Worm (Caenorhabditis elegans): ENCODE data around the gene sqv-7.

sqv-7 gene

ce11 chrII:7057860-7058259 lies 45.4 kb upstream of the sqv-7 start, which contains the start of gene cth-2:
Gene cth-2 (minus strand): TSS chrII:7057960.
- no peak for TF ChIP-seq fkh-6 (tag; optimal IDR thresholded peaks at IDR 0.05)
- TF ChIP-seq ets-4 (tag; optimal IDR thresholded peaks at IDR 0.05): no peak
- no peak for TF ChIP-seq ceh-30 (tag; optimal IDR thresholded peaks at IDR 0.05)
- TF ChIP-seq F13H6.1 (tag; optimal IDR thresholded peaks at IDR 0.05): no peak

- TF ChIP-seq ceh-14 (tag; optimal IDR thresholded peaks at IDR 0.05) (no peak), unc-42 (tag; optimal IDR thresholded peaks at IDR 0.05) (no peak), ref-2 (tag; optimal IDR thresholded peaks at IDR 0.05) (no peak), ttx-3 (tag; optimal IDR thresholded peaks at IDR 0.05) (no peak), ama-1 (optimal IDR thresholded peaks at IDR 0.05) (no peak), ceh-30 (tag; optimal IDR thresholded peaks at IDR 0.05) (no peak), ceh-48 (tag; optimal IDR thresholded peaks at IDR 0.05) (no peak), pax-1 (tag; optimal IDR thresholded peaks at IDR 0.05) (no peak), K09A11.1 (tag; optimal IDR thresholded peaks at IDR 0.05; ENCODE audit: insufficient read depth) (no peak), ceh-18 (tag; optimal IDR thresholded peaks at IDR 0.05) (no peak), elt-4 (tag; optimal IDR thresholded peaks at IDR 0.05) (no peak), sox-2 (GFP tag; IDR thresholded peaks at IDR 0.05) (no peak), pha-2 (tag; optimal IDR thresholded peaks at IDR 0.05) (no peak), ceh-31 (tag; optimal IDR thresholded peaks at IDR 0.05) (no peak), T23F11.4 (GFP tag; optimal IDR thresholded peaks at IDR 0.05) (no peak), unc-3 (GFP tag; conservative IDR thresholded peaks at IDR 0.05) (no peak), unc-3 (tag; optimal IDR thresholded peaks at IDR 0.05) (no peak), nhr-11 (tag; optimal IDR thresholded peaks at IDR 0.05) (no peak), npax-4 (tag; optimal IDR thresholded peaks at IDR 0.05) (no peak)
Measured at ce11 chrII:7056328-7056727, 43.8 kb upstream of the sqv-7 start.

ce11 chrII:7054987-7055386 lies 42.5 kb upstream of the sqv-7 start, which contains the start of gene ZK1127.3:
Gene ZK1127.3 (plus strand): TSS chrII:7055287.
- TF ChIP-seq ttx-3 (tag; optimal IDR thresholded peaks at IDR 0.05) (no peak), ceh-19 (GFP tag; optimal IDR thresholded peaks at IDR 0.05) (no peak), nhr-11 (tag; optimal IDR thresholded peaks at IDR 0.05) (no peak), pag-3 (tag; optimal IDR thresholded peaks at IDR 0.05; ENCODE audit: borderline replicate concordance) (no peak), ceh-31 (tag; optimal IDR thresholded peaks at IDR 0.05) (no peak), T23F11.4 (GFP tag; optimal IDR thresholded peaks at IDR 0.05) (no peak), ceh-34 (tag; optimal IDR thresholded peaks at IDR 0.05) (no peak), C08G9.2 (tag; optimal IDR thresholded peaks at IDR 0.05) (no peak), pros-1 (tag; optimal IDR thresholded peaks at IDR 0.05) (no peak), pha-2 (tag; optimal IDR thresholded peaks at IDR 0.05) (no peak), ceh-24 (tag; optimal IDR thresholded peaks at IDR 0.05) (no peak), elt-4 (tag; optimal IDR thresholded peaks at IDR 0.05) (no peak), eyg-1 (tag; optimal IDR thresholded peaks at IDR 0.05) (no peak), lim-6 (tag; optimal IDR thresholded peaks at IDR 0.05) (no peak), tbx-2 (tag; optimal IDR thresholded peaks at IDR 0.05) (no peak), nhr-232 (tag; optimal IDR thresholded peaks at IDR 0.05) (no peak), elt-2 (tag; optimal IDR thresholded peaks at IDR 0.05) (no peak)

- TF ChIP-seq ceh-19 (GFP tag; optimal IDR thresholded peaks at IDR 0.05) (no peak), nhr-11 (tag; optimal IDR thresholded peaks at IDR 0.05) (no peak), Y22D7AL.16 (tag; optimal IDR thresholded peaks at IDR 0.05) (no peak), unc-86 (tag; optimal IDR thresholded peaks at IDR 0.05) (no peak), rnt-1 (tag; optimal IDR thresholded peaks at IDR 0.05) (no peak)
Measured at ce11 chrII:7053649-7054048, 41.2 kb upstream of the sqv-7 start, which contains the start of gene ZK1127.4. Gene ZK1127.4 (plus strand): TSS chrII:7053949.

ce11 chrII:7053001-7053400 lies 40.5 kb upstream of the sqv-7 start, which contains the start of gene ZK1127.13:
Gene ZK1127.13 (plus strand): TSS chrII:7053301.
- TF ChIP-seq eyg-1 (tag; optimal IDR thresholded peaks at IDR 0.05) (no peak), che-1 (tag; optimal IDR thresholded peaks at IDR 0.05) (no peak), hlh-8 (tag; optimal IDR thresholded peaks at IDR 0.05) (no peak), sox-2 (GFP tag; IDR thresholded peaks at IDR 0.05) (no peak), madf-2 (tag; optimal IDR thresholded peaks at IDR 0.05) (no peak), unc-3 (GFP tag; conservative IDR thresholded peaks at IDR 0.05) (no peak), unc-3 (tag; optimal IDR thresholded peaks at IDR 0.05) (no peak), ceh-22 (tag; optimal IDR thresholded peaks at IDR 0.05) (no peak), pat-9 (tag; optimal IDR thresholded peaks at IDR 0.05) (no peak), zip-5 (tag; optimal IDR thresholded peaks at IDR 0.05) (no peak), ceh-31 (tag; optimal IDR thresholded peaks at IDR 0.05) (no peak), odd-2 (tag; optimal IDR thresholded peaks at IDR 0.05) (no peak), ceh-45 (GFP tag; IDR thresholded peaks at IDR 0.05) (no peak)
